Fruit fly (Drosophila melanogaster) whole organism, embryonic: ENCODE data around the gene Polr1H.

Experiments used
- CG11560 ChIP-seq: fragments of 200-800 bp; sonication (Bioruptor generic); IDR thresholded peaks from 3 replicates; pipeline ENCODE4 v1.3.6; 2022; ENCODE audit warnings: missing biosample characterization, missing genetic modification characterization
- CG13775 ChIP-seq: fragments of 200-800 bp; sonication (Bioruptor generic); optimal IDR thresholded peaks from 3 replicates; lab custom pipeline; 2017; ENCODE audit warnings: missing biosample characterization, mild to moderate bottlenecking, missing genetic modification characterization
- CG3995 ChIP-seq: fragments of 200-800 bp; sonication (Bioruptor generic); optimal IDR thresholded peaks from 3 replicates; lab custom pipeline; 2016; ENCODE audit warnings: missing biosample characterization, missing genetic modification characterization
- Hr39 ChIP-seq: fragments of >200 bp; optimal IDR thresholded peaks from 2 replicates; lab custom pipeline; 2017
- Lim3 ChIP-seq: fragments of 200-800 bp; sonication (Bioruptor generic); IDR thresholded peaks from 2 replicates; pipeline ENCODE4 v1.3.6; 2022; ENCODE audit warnings: missing biosample characterization, missing genetic modification characterization
- Nf-YB ChIP-seq: fragments of 200-800 bp; sonication (Bioruptor generic); optimal IDR thresholded peaks from 3 replicates; lab custom pipeline; 2019; ENCODE audit warnings: missing biosample characterization, mild to moderate bottlenecking, missing genetic modification characterization, moderate library complexity
- ato ChIP-seq: fragments of 200-800 bp; sonication (Bioruptor generic); IDR thresholded peaks from 2 replicates; pipeline ENCODE4 v1.3.6; 2022; ENCODE audit warnings: missing biosample characterization, missing genetic modification characterization; ENCODE audit not compliant: partially characterized antibody
- corto ChIP-seq: fragments of 200-800 bp; sonication (Bioruptor generic); optimal IDR thresholded peaks from 2 replicates; lab custom pipeline; 2016; ENCODE audit warnings: missing biosample characterization, mild to moderate bottlenecking, missing genetic modification characterization, moderate library complexity
- dm ChIP-seq: fragments of 200-800 bp; sonication (Bioruptor generic); optimal IDR thresholded peaks from 3 replicates; lab custom pipeline; 2016; ENCODE audit warnings: missing biosample characterization, missing genetic modification characterization
- lmd ChIP-seq: fragments of 200-800 bp; sonication (Bioruptor generic); IDR thresholded peaks from 2 replicates; pipeline ENCODE4 v1.3.6; 2022; ENCODE audit warnings: missing biosample characterization, missing genetic modification characterization
- lola ChIP-seq, 3 experiments: fragments of >200 bp in 2 of 3; fragments of 200-800 bp in 1 of 3; sonication (Bioruptor generic) in 1 of 3; optimal IDR thresholded peaks; 2 replicates each; lab custom pipeline; 2017 to 2019; ENCODE audit warnings: missing biosample characterization in 3 of 3, missing genetic modification characterization in 3 of 3, mild to moderate bottlenecking in 1 of 3, moderate library complexity in 1 of 3
- lov ChIP-seq, 2 experiments: fragments of 200-800 bp in 1 of 2; fragments of >200 bp in 1 of 2; sonication (Bioruptor generic) in 1 of 2; IDR thresholded peaks in 1 of 2; optimal IDR thresholded peaks in 1 of 2; 2 replicates in 1 of 2; 3 replicates in 1 of 2; pipeline versions ENCODE4 v1.3.6 to Lab custom; 2017 to 2022; ENCODE audit warnings: missing biosample characterization in 1 of 2, missing genetic modification characterization in 1 of 2
- tgo ChIP-seq: fragments of 200-800 bp; sonication (Bioruptor generic); IDR thresholded peaks from 3 replicates; pipeline ENCODE4 v1.3.6; 2022; ENCODE audit warnings: missing biosample characterization, missing genetic modification characterization

dm6 chr3R:21825775-21826558, 48.3 kb upstream of the Polr1H start:
- TF ChIP-seq tgo (GFP tag; lab: Robert Waterston, UW) (no peak), ato (GFP tag; lab: Robert Waterston, UW) (no peak), dm (GFP tag; lab: Kevin White, UChicago) (no peak), lov (optimal IDR thresholded peaks at IDR 0.05; lab: Kevin White, UChicago) (no peak), lov (GFP tag; IDR thresholded peaks at IDR 0.05; lab: Robert Waterston, UW) (0 out of 3 replicates have a peak, but pooled peaks have one; percentile 44), CG11560 (tag; lab: Robert Waterston, UW) (no peak), lola (GFP tag; optimal IDR thresholded peaks at IDR 0.05; lab: Kevin White, UChicago) (peak in 1 of 3 experiments; percentile 56), CG13775 (GFP tag; lab: Kevin White, UChicago) (no peak), Nf-YB (GFP tag; lab: Kevin White, UChicago) (no peak), Hr39 (lab: Kevin White, UChicago) (no peak), corto (no peak), Lim3 (GFP tag; lab: Robert Waterston, UW) (no peak), lmd (GFP tag; lab: Robert Waterston, UW) (no peak), CG3995 (GFP tag; lab: Kevin White, UChicago) (no peak)
